Fruit fly (Drosophila melanogaster) whole organism, embryonic: ENCODE results near the gene CG31897.

Experiments used
- Atf-2 ChIP-seq: fragments of 200-800 bp; sonication (Bioruptor generic); optimal IDR thresholded peaks from 2 replicates; lab custom pipeline; 2016; ENCODE audit warnings: missing biosample characterization, missing genetic modification characterization
- CG10274 ChIP-seq: fragments of 200-800 bp; sonication (Bioruptor generic); optimal IDR thresholded peaks from 3 replicates; lab custom pipeline; 2017; ENCODE audit warnings: missing biosample characterization, mild to moderate bottlenecking, missing genetic modification characterization
- CG11085 ChIP-seq: fragments of 200-800 bp; sonication (Bioruptor generic); IDR thresholded peaks from 2 replicates; pipeline ENCODE4 v1.3.6; 2022; ENCODE audit warnings: missing biosample characterization, missing genetic modification characterization
- CG11247 ChIP-seq: fragments of 200-800 bp; sonication (Bioruptor generic); IDR thresholded peaks from 2 replicates; pipeline ENCODE4 v1.3.6; 2022; ENCODE audit warnings: missing biosample characterization, missing genetic modification characterization
- CG12659 ChIP-seq: fragments of 200-800 bp; sonication (Bioruptor generic); optimal IDR thresholded peaks from 3 replicates; lab custom pipeline; 2017; ENCODE audit warnings: mild to moderate bottlenecking, missing biosample characterization, missing genetic modification reagents, missing genetic modification characterization
- CG13123 ChIP-seq: fragments of 200-800 bp; sonication (Bioruptor generic); optimal IDR thresholded peaks from 2 replicates; lab custom pipeline; 2016; ENCODE audit warnings: missing biosample characterization, missing genetic modification characterization
- CG13287 ChIP-seq: fragments of 200-800 bp; sonication (Bioruptor generic); IDR thresholded peaks from 2 replicates; pipeline ENCODE4 v1.3.6; 2022; ENCODE audit warnings: missing biosample characterization, missing genetic modification characterization; ENCODE audit not compliant: partially characterized antibody
- CG14050 ChIP-seq: fragments of 200-800 bp; sonication (Bioruptor generic); IDR thresholded peaks from 3 replicates; pipeline ENCODE4 v1.3.6; 2022; ENCODE audit warnings: missing biosample characterization, missing genetic modification characterization
- CG14965 ChIP-seq: fragments of 200-800 bp; sonication (Bioruptor generic); optimal IDR thresholded peaks from 2 replicates; lab custom pipeline; 2016; ENCODE audit warnings: missing biosample characterization, missing genetic modification characterization, borderline replicate concordance
- CG2129 ChIP-seq: fragments of 200-800 bp; sonication (Bioruptor generic); IDR thresholded peaks from 2 replicates; pipeline ENCODE4 v1.3.6; 2022; ENCODE audit warnings: missing biosample characterization, missing genetic modification characterization; ENCODE audit not compliant: partially characterized antibody
- CG2889 ChIP-seq: fragments of 200-800 bp; sonication (Bioruptor generic); IDR thresholded peaks from 3 replicates; pipeline ENCODE4 v1.3.6; 2022; ENCODE audit warnings: missing biosample characterization, missing genetic modification characterization
- CG31388 ChIP-seq: fragments of 200-800 bp; sonication (Bioruptor generic); optimal IDR thresholded peaks from 2 replicates; lab custom pipeline; 2016; ENCODE audit warnings: missing biosample characterization, missing genetic modification characterization
- CG31441 ChIP-seq: fragments of 200-800 bp; sonication (Bioruptor generic); IDR thresholded peaks from 2 replicates; pipeline ENCODE4 v1.3.6; 2022; ENCODE audit warnings: missing biosample characterization, missing genetic modification characterization
- CG3163 ChIP-seq: fragments of 200-800 bp; sonication (Bioruptor generic); optimal IDR thresholded peaks from 3 replicates; lab custom pipeline; 2016; ENCODE audit warnings: missing biosample characterization, missing genetic modification characterization
- CG3847 ChIP-seq: fragments of 200-800 bp; sonication (Bioruptor generic); IDR thresholded peaks from 2 replicates; pipeline ENCODE4 v1.3.6; 2022; ENCODE audit warnings: missing biosample characterization, missing genetic modification characterization
- CG4360 ChIP-seq: fragments of 200-800 bp; sonication (Bioruptor generic); IDR thresholded peaks from 2 replicates; pipeline ENCODE4 v1.3.6; 2022; ENCODE audit warnings: missing biosample characterization, missing genetic modification characterization
- CG9609 ChIP-seq: fragments of 200-800 bp; sonication (Bioruptor generic); optimal IDR thresholded peaks from 3 replicates; lab custom pipeline; 2016; ENCODE audit warnings: missing biosample characterization, missing genetic modification characterization
- CG9797 ChIP-seq: fragments of 200-800 bp; sonication (Bioruptor generic); optimal IDR thresholded peaks from 3 replicates; lab custom pipeline; 2018; ENCODE audit warnings: missing biosample characterization, mild to moderate bottlenecking, missing genetic modification characterization
- Dfd ChIP-seq, 2 experiments: fragments of >200 bp; optimal IDR thresholded peaks; 2 replicates each; lab custom pipeline; 2017; ENCODE audit warnings: missing biosample characterization in 2 of 2, missing genetic modification characterization in 2 of 2
- E2f2 ChIP-seq: fragments of 200-800 bp; sonication (Bioruptor generic); IDR thresholded peaks from 2 replicates; pipeline ENCODE4 v1.3.6; 2022; ENCODE audit warnings: missing biosample characterization, missing genetic modification characterization
- Fer1 ChIP-seq: fragments of 200-800 bp; sonication (Bioruptor generic); optimal IDR thresholded peaks from 2 replicates; lab custom pipeline; 2017; ENCODE audit warnings: missing biosample characterization, mild to moderate bottlenecking, missing genetic modification characterization
- GATAe ChIP-seq: fragments of 200-800 bp; sonication (Bioruptor generic); conservative IDR thresholded peaks from 2 replicates; pipeline ENCODE4 v1.3.6; 2022; ENCODE audit warnings: missing biosample characterization, missing genetic modification characterization
- Gug ChIP-seq: fragments of 200-800 bp; sonication (Bioruptor generic); IDR thresholded peaks from 4 replicates; pipeline ENCODE4 v1.3.6; 2022; ENCODE audit warnings: missing biosample characterization, missing genetic modification characterization
- Hr39 ChIP-seq: fragments of >200 bp; optimal IDR thresholded peaks from 2 replicates; lab custom pipeline; 2017
- Kr ChIP-seq: fragments of 200-800 bp; sonication (Bioruptor generic); optimal IDR thresholded peaks from 2 replicates; lab custom pipeline; 2017; ENCODE audit warnings: missing biosample characterization, mild to moderate bottlenecking, missing genetic modification characterization
- Lpt ChIP-seq: fragments of >200 bp; optimal IDR thresholded peaks from 2 replicates; lab custom pipeline; 2018; ENCODE audit warnings: missing biosample characterization, missing genetic modification characterization
- NFAT ChIP-seq: fragments of 200-800 bp; sonication (Bioruptor generic); IDR thresholded peaks from 2 replicates; pipeline ENCODE4 v1.3.6; 2022; ENCODE audit warnings: missing biosample characterization, missing genetic modification characterization
- Nf-YA ChIP-seq: fragments of 200-800 bp; sonication (Bioruptor generic); IDR thresholded peaks from 2 replicates; pipeline ENCODE4 v1.3.6; 2022; ENCODE audit warnings: missing biosample characterization, missing genetic modification characterization
- Sry-β ChIP-seq: fragments of 200-800 bp; sonication (Bioruptor generic); optimal IDR thresholded peaks from 2 replicates; lab custom pipeline; 2018; ENCODE audit warnings: missing biosample characterization, mild to moderate bottlenecking, missing genetic modification characterization, moderate library complexity
- Tbp ChIP-seq: fragments of >200 bp; optimal IDR thresholded peaks from 2 replicates; lab custom pipeline; 2018; ENCODE audit warnings: missing biosample characterization, missing genetic modification characterization
- amos ChIP-seq: fragments of 200-800 bp; sonication (Bioruptor generic); IDR thresholded peaks from 2 replicates; pipeline ENCODE4 v1.3.6; 2022; ENCODE audit warnings: missing biosample characterization, missing genetic modification characterization; ENCODE audit not compliant: partially characterized antibody
- ato ChIP-seq: fragments of 200-800 bp; sonication (Bioruptor generic); IDR thresholded peaks from 2 replicates; pipeline ENCODE4 v1.3.6; 2022; ENCODE audit warnings: missing biosample characterization, missing genetic modification characterization; ENCODE audit not compliant: partially characterized antibody
- fru ChIP-seq: fragments of >200 bp; optimal IDR thresholded peaks from 2 replicates; lab custom pipeline; 2017
- gfzf ChIP-seq: fragments of 200-800 bp; sonication (Bioruptor generic); optimal IDR thresholded peaks from 2 replicates; lab custom pipeline; 2016; ENCODE audit warnings: missing biosample characterization, mild to moderate bottlenecking, missing genetic modification characterization, moderate library complexity
- grau ChIP-seq: fragments of 200-800 bp; optimal IDR thresholded peaks from 3 replicates; lab custom pipeline; 2019; ENCODE audit warnings: missing biosample characterization, mild to moderate bottlenecking, missing genetic modification characterization, moderate library complexity
- insv ChIP-seq, 2 experiments: fragments of 200-800 bp; sonication (Bioruptor generic); optimal IDR thresholded peaks; 3 replicates each; lab custom pipeline; 2016 to 2018; ENCODE audit warnings: missing biosample characterization in 2 of 2, missing genetic modification characterization in 2 of 2
- kay ChIP-seq: fragments of 200-800 bp; sonication (Bioruptor generic); optimal IDR thresholded peaks from 2 replicates; lab custom pipeline; 2016; ENCODE audit warnings: missing biosample characterization, missing genetic modification characterization
- lilli ChIP-seq: fragments of 200-800 bp; sonication (Bioruptor generic); optimal IDR thresholded peaks from 3 replicates; lab custom pipeline; 2016; ENCODE audit warnings: missing biosample characterization, missing genetic modification characterization
- lmd ChIP-seq: fragments of 200-800 bp; sonication (Bioruptor generic); IDR thresholded peaks from 2 replicates; pipeline ENCODE4 v1.3.6; 2022; ENCODE audit warnings: missing biosample characterization, missing genetic modification characterization
- org-1 ChIP-seq: fragments of 200-800 bp; sonication (Bioruptor generic); optimal IDR thresholded peaks from 2 replicates; lab custom pipeline; 2017; ENCODE audit warnings: missing biosample characterization, missing genetic modification characterization
- phol ChIP-seq: fragments of 200-800 bp; sonication (Bioruptor generic); optimal IDR thresholded peaks from 3 replicates; lab custom pipeline; 2018; ENCODE audit warnings: missing biosample characterization, mild to moderate bottlenecking, missing genetic modification characterization, moderate library complexity
- psq ChIP-seq: fragments of 200-800 bp; sonication (Bioruptor generic); optimal IDR thresholded peaks from 2 replicates; lab custom pipeline; 2017; ENCODE audit warnings: missing biosample characterization, missing genetic modification characterization
- rib ChIP-seq: fragments of 200-800 bp; sonication (Bioruptor generic); IDR thresholded peaks from 2 replicates; pipeline ENCODE4 v1.3.6; 2022; ENCODE audit warnings: missing biosample characterization, missing genetic modification characterization
- salm ChIP-seq: fragments of 200-800 bp; sonication (Bioruptor generic); optimal IDR thresholded peaks from 2 replicates; lab custom pipeline; 2018; ENCODE audit warnings: missing biosample characterization, mild to moderate bottlenecking, missing genetic modification characterization
- scrt ChIP-seq: fragments of 200-800 bp; sonication (Bioruptor generic); optimal IDR thresholded peaks from 2 replicates; lab custom pipeline; 2018; ENCODE audit warnings: missing biosample characterization, mild to moderate bottlenecking, missing genetic modification characterization, moderate library complexity
- seq ChIP-seq: fragments of 200-800 bp; sonication (Bioruptor generic); IDR thresholded peaks from 2 replicates; pipeline ENCODE4 v1.3.6; 2022; ENCODE audit warnings: missing biosample characterization, missing genetic modification characterization
- slp2 ChIP-seq: fragments of 200-800 bp; sonication (Bioruptor generic); optimal IDR thresholded peaks from 2 replicates; lab custom pipeline; 2016; ENCODE audit warnings: missing biosample characterization, missing genetic modification characterization
- tap ChIP-seq: fragments of 200-800 bp; optimal IDR thresholded peaks from 3 replicates; lab custom pipeline; 2019; ENCODE audit warnings: missing biosample characterization, mild to moderate bottlenecking, missing genetic modification characterization, moderate library complexity
- vnd ChIP-seq: fragments of 200-800 bp; sonication (Bioruptor generic); IDR thresholded peaks from 3 replicates; pipeline ENCODE4 v1.3.6; 2022; ENCODE audit warnings: missing biosample characterization, missing genetic modification characterization; ENCODE audit not compliant: partially characterized antibody

Gene CG31897

dm6 chr2L:8463144-8464106 is 21.2 kb downstream of the CG31897 start, which contains the start of gene Agpat2 (continued):
- peak; percentile 23 for TF ChIP-seq Sry-β
- peak; percentile 72 for TF ChIP-seq scrt (GFP tag; lab: Kevin White, UChicago)
- peak; percentile 77 for TF ChIP-seq tap (tag; lab: Kevin White, UChicago)
- 0 out of 2 replicates have a peak, but pooled peaks have one; percentile 23 for TF ChIP-seq CG11085 (GFP tag; lab: Robert Waterston, UW)
- peak; percentile 78 for TF ChIP-seq salm
- no peak for TF ChIP-seq Hr39
- TF ChIP-seq psq: no peak
- TF ChIP-seq ato (GFP tag; lab: Robert Waterston, UW): no peak
- TF ChIP-seq Kr: no peak
- TF ChIP-seq lilli (GFP tag; lab: Kevin White, UChicago): peak; percentile 88
- TF ChIP-seq amos: peak; percentile 5; the same call in 1 of the 2 replicates
- peak; percentile 80 for TF ChIP-seq CG12659
- no peak for TF ChIP-seq insv (GFP tag; optimal IDR thresholded peaks at IDR 0.05; lab: Kevin White, UChicago)
- TF ChIP-seq org-1: peak; percentile 77
- no peak for TF ChIP-seq Tbp (GFP tag; lab: Kevin White, UChicago)
- peak; percentile 83 for TF ChIP-seq lmd (GFP tag; lab: Robert Waterston, UW)
- peak; percentile 59 for TF ChIP-seq CG11247
- no peak for TF ChIP-seq Lpt (GFP tag; lab: Kevin White, UChicago)
- TF ChIP-seq vnd (GFP tag; lab: Robert Waterston, UW): no peak
- peak; percentile 31; the same call in 1 of the 2 replicates for TF ChIP-seq E2f2 (GFP tag; lab: Robert Waterston, UW)
- 0 out of 2 replicates have a peak, but pooled peaks have one; percentile 26 for TF ChIP-seq NFAT (GFP tag; lab: Robert Waterston, UW)
- peak; percentile 85 for TF ChIP-seq phol (tag; lab: Kevin White, UChicago)
- TF ChIP-seq CG3847 (GFP tag; lab: Robert Waterston, UW): peak; percentile 65
- TF ChIP-seq CG4360 (GFP tag; lab: Robert Waterston, UW): peak; percentile 87
- peak; percentile 41; the same call in 1 of the 3 replicates for TF ChIP-seq CG2889 (GFP tag; lab: Robert Waterston, UW)
- peak; percentile 34 for TF ChIP-seq CG10274 (GFP tag; lab: Kevin White, UChicago)
- peak; percentile 62 for TF ChIP-seq kay (GFP tag; lab: Kevin White, UChicago)
- TF ChIP-seq Dfd (GFP tag; optimal IDR thresholded peaks at IDR 0.05; lab: Kevin White, UChicago): no peak
- TF ChIP-seq CG13287: no peak
- TF ChIP-seq grau (tag; lab: Kevin White, UChicago): peak; percentile 83
- TF ChIP-seq Nf-YA (GFP tag; lab: Robert Waterston, UW): peak; percentile 61; the same call in 1 of the 2 replicates
- TF ChIP-seq gfzf (GFP tag; lab: Kevin White, UChicago): no peak
- peak; percentile 74 for TF ChIP-seq CG14050 (GFP tag; lab: Robert Waterston, UW)
- TF ChIP-seq Atf-2 (GFP tag; lab: Kevin White, UChicago): peak; percentile 81
- TF ChIP-seq CG2129 (GFP tag; lab: Robert Waterston, UW): no peak
- TF ChIP-seq CG3163 (GFP tag; lab: Kevin White, UChicago): peak; percentile 24
- 0 out of 2 replicates have a peak, but pooled peaks have one; percentile 11 for TF ChIP-seq GATAe (GFP tag; lab: Robert Waterston, UW)
- peak; percentile 76 for TF ChIP-seq CG9609 (GFP tag; lab: Kevin White, UChicago)
- no peak for TF ChIP-seq fru (lab: Kevin White, UChicago)
- TF ChIP-seq CG31441 (GFP tag; lab: Robert Waterston, UW): peak; percentile 88
- TF ChIP-seq CG13123 (GFP tag; lab: Kevin White, UChicago): peak; percentile 60
- no peak for TF ChIP-seq CG14965 (GFP tag; lab: Kevin White, UChicago)
- TF ChIP-seq seq (GFP tag; lab: Robert Waterston, UW): peak; percentile 79
- peak; percentile 80 for TF ChIP-seq slp2 (GFP tag; lab: Kevin White, UChicago)
- peak; percentile 65; the same call in 3 of the 4 replicates for TF ChIP-seq Gug (GFP tag; lab: Robert Waterston, UW)
- TF ChIP-seq CG9797: no peak
- TF ChIP-seq Fer1: peak; percentile 90
- TF ChIP-seq rib (GFP tag; lab: Robert Waterston, UW): 0 out of 2 replicates have a peak, but pooled peaks have one; percentile 21
- TF ChIP-seq CG31388 (GFP tag; lab: Kevin White, UChicago): peak; percentile 29
